Fruit fly (Drosophila melanogaster) whole organism, pupa: Measurements from ENCODE around the gene sgg.

Source experiments
- CG13204 ChIP-seq: fragments of 200-800 bp; sonication (Bioruptor generic); optimal IDR thresholded peaks from 2 replicates; lab custom pipeline; 2018; ENCODE audit warnings: missing biosample characterization, mild to moderate bottlenecking, missing genetic modification characterization, moderate library complexity
- CG8159 ChIP-seq: fragments of 200-800 bp; sonication (Bioruptor generic); optimal IDR thresholded peaks from 3 replicates; lab custom pipeline; 2018; ENCODE audit warnings: missing biosample characterization, mild to moderate bottlenecking, missing genetic modification characterization, moderate library complexity
- fd96Ca ChIP-seq: fragments of 200-800 bp; sonication (Bioruptor generic); IDR thresholded peaks from 3 replicates; pipeline ENCODE4 v1.3.6; 2022; ENCODE audit warnings: missing biosample characterization, missing genetic modification characterization

DNA sequence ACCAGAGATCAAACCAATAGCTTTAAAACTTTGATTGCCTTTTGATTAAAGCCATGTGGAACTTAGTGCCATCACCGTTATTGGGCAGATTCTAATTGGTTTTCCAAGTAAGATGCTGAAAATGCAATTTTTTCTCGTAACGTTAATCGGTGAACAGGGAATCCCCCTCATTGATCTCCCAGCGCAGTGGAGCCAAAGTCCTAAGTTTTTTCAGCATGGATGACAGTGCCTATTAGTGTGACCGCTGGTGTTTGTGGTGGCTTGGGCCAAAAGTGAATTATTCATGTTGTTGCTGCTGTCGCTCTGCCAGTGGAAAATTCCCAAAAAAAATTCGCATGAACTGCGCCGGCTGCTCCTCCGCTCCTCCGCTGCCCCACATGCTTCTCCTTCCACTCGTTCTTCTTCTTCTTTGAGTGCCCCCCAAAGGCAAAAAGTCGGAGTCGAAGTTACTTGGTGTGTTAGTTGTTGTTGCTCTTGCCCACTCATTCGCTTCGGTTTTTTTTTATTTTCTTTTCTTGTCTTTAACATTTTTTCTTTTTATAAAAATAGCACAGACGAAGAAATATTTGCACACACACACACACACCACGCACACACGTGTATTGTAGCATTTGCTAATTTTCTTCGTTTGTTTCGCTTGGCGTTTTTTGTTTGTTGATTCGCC, 14.3 kb downstream of the sgg start:
- TF ChIP-seq CG8159 (tag; lab: Kevin White, UChicago): peak; percentile 36
- TF ChIP-seq CG13204 (GFP tag; lab: Kevin White, UChicago): peak; percentile 17
- peak; percentile 73; the same call in 2 of the 3 replicates for TF ChIP-seq fd96Ca (GFP tag; lab: Robert Waterston, UW)
